Fruit fly (Drosophila melanogaster): ENCODE measurements around the gene Sgs1.

Sgs1 gene

dm6 chr2L:4907986-4908385, 29.2 kb upstream of the Sgs1 start (continued):
- TF ChIP-seq CG6854 (GFP tag; optimal IDR thresholded peaks at IDR 0.05) (no peak), CG7368 (GFP tag; optimal IDR thresholded peaks at IDR 0.05) (peak; percentile 38), Lpt (GFP tag; optimal IDR thresholded peaks at IDR 0.05) (peak; percentile 20), CG6808 (GFP tag; optimal IDR thresholded peaks at IDR 0.05) (no peak), net (GFP tag; optimal IDR thresholded peaks at IDR 0.05) (peak; percentile 74), Hr4 (GFP tag; optimal IDR thresholded peaks at IDR 0.05) (peak; percentile 76), Eip78C (GFP tag) (peak; percentile 89), fd59A (GFP tag; optimal IDR thresholded peaks at IDR 0.05) (no peak), CG10669 (GFP tag; optimal IDR thresholded peaks at IDR 0.05) (peak; percentile 8), dsx (GFP tag; optimal IDR thresholded peaks at IDR 0.05; ENCODE audit: poor library complexity, severe bottlenecking) (no peak), CG11294 (GFP tag; IDR thresholded peaks at IDR 0.05) (peak; percentile 66), CG4318 (GFP tag; optimal IDR thresholded peaks at IDR 0.05) (peak; percentile 24), vri (GFP tag; optimal IDR thresholded peaks at IDR 0.05) (no peak), eg (GFP tag; IDR thresholded peaks at IDR 0.05) (peak; percentile 91), Ets21C (GFP tag; optimal IDR thresholded peaks at IDR 0.05) (no peak), Hr38 (GFP tag; optimal IDR thresholded peaks at IDR 0.05) (no peak), CG16779 (tag; optimal IDR thresholded peaks at IDR 0.05) (peak; percentile 17), CG9139 (GFP tag; optimal IDR thresholded peaks at IDR 0.05) (no peak), CG11762 (GFP tag; optimal IDR thresholded peaks at IDR 0.05; ENCODE audit: insufficient read depth) (peak; percentile 33), Blimp-1 (GFP tag; optimal IDR thresholded peaks at IDR 0.05) (no peak), ss (GFP tag; optimal IDR thresholded peaks at IDR 0.05) (no peak), svp (GFP tag) (peak; percentile 59), fd85E (GFP tag; optimal IDR thresholded peaks at IDR 0.05) (no peak), Met (GFP tag; optimal IDR thresholded peaks at IDR 0.05) (no peak), CG8319 (GFP tag; optimal IDR thresholded peaks at IDR 0.05) (no peak), Sox102F (GFP tag; optimal IDR thresholded peaks at IDR 0.05) (no peak), CG6163 (GFP tag; IDR thresholded peaks at IDR 0.05) (peak; percentile 75; the same call in 2 of the 3 replicates), CG11902 (GFP tag; optimal IDR thresholded peaks at IDR 0.05) (no peak), acj6 (GFP tag; optimal IDR thresholded peaks at IDR 0.05) (no peak), salr (GFP tag; optimal IDR thresholded peaks at IDR 0.05) (peak in 1 of 2 experiments; percentile 43), achi (GFP tag; optimal IDR thresholded peaks at IDR 0.05) (peak; percentile 51), CG15336 (GFP tag; IDR thresholded peaks at IDR 0.05) (peak; percentile 92), CG1621 (tag; optimal IDR thresholded peaks at IDR 0.05) (no peak)

DNA sequence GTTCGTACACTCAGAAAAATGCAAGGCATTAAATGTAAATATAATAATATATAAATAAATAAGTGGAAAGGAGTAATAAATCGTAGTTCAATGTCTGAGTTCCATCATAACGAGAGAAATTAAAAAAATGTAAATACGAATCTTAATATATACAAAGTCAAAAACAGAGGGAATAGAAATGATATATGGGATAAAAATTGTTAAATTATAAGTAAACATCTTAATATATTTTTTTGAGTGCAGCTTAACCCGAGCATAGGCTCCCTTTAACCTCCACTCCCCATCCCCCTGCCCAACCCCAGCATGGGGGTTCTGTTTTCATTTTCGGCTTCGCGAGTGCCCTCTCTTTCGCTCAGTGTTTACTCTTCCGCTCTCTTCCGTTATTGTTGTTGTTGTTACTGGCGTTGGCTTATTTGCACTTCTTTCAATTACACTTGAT, 21.5 kb upstream of the Sgs1 start:
- TF ChIP-seq CG11294 (GFP tag; IDR thresholded peaks at IDR 0.05) = no peak
- peak; percentile 4 for TF ChIP-seq Hr4 (GFP tag; optimal IDR thresholded peaks at IDR 0.05)
- no peak for TF ChIP-seq Hr39 (GFP tag; optimal IDR thresholded peaks at IDR 0.05)
- TF ChIP-seq Ets96B (tag; optimal IDR thresholded peaks at IDR 0.05) = peak; percentile 56
- TF ChIP-seq CG10669 (GFP tag; optimal IDR thresholded peaks at IDR 0.05) = peak; percentile 30
- TF ChIP-seq fd85E (GFP tag; optimal IDR thresholded peaks at IDR 0.05) = no peak
- peak; percentile 57 for TF ChIP-seq acj6 (GFP tag; optimal IDR thresholded peaks at IDR 0.05)
- TF ChIP-seq Met (GFP tag; optimal IDR thresholded peaks at IDR 0.05) = peak; percentile 23
- peak; percentile 65 for TF ChIP-seq svp (GFP tag)
- TF ChIP-seq pdm3 (GFP tag; optimal IDR thresholded peaks at IDR 0.05) = no peak
- TF ChIP-seq spab (GFP tag; optimal IDR thresholded peaks at IDR 0.05) = peak; percentile 50
- no peak for TF ChIP-seq Smox (GFP tag; optimal IDR thresholded peaks at IDR 0.05)
- TF ChIP-seq dsx (GFP tag; optimal IDR thresholded peaks at IDR 0.05; ENCODE audit: poor library complexity, severe bottlenecking) = peak; percentile 53
- peak; percentile 45 for TF ChIP-seq CG4318 (GFP tag; optimal IDR thresholded peaks at IDR 0.05)
- no peak for TF ChIP-seq Ets21C (GFP tag; optimal IDR thresholded peaks at IDR 0.05)
- no peak for TF ChIP-seq Gug (GFP tag; IDR thresholded peaks at IDR 0.05)
- peak; percentile 9 for TF ChIP-seq CG11762 (GFP tag; optimal IDR thresholded peaks at IDR 0.05; ENCODE audit: insufficient read depth)
- TF ChIP-seq Eip75B (GFP tag; optimal IDR thresholded peaks at IDR 0.05) = no peak
- TF ChIP-seq CG7368 (GFP tag; optimal IDR thresholded peaks at IDR 0.05) = peak; percentile 34
- TF ChIP-seq eg (GFP tag; IDR thresholded peaks at IDR 0.05) = no peak
- peak; percentile 5 for TF ChIP-seq CG6276 (GFP tag; optimal IDR thresholded peaks at IDR 0.05)
- TF ChIP-seq CG8119 (GFP tag; IDR thresholded peaks at IDR 0.05) = peak; percentile 61
- peak; percentile 54 for TF ChIP-seq CG8632 (GFP tag; optimal IDR thresholded peaks at IDR 0.05)
- TF ChIP-seq achi (GFP tag; optimal IDR thresholded peaks at IDR 0.05) = peak; percentile 66
- no peak for TF ChIP-seq vri (GFP tag; optimal IDR thresholded peaks at IDR 0.05)
- TF ChIP-seq OdsH (GFP tag; optimal IDR thresholded peaks at IDR 0.05) = peak; percentile 62
- TF ChIP-seq topi (GFP tag; optimal IDR thresholded peaks at IDR 0.05) = peak; percentile 26
- peak; percentile 24 to 76 for TF ChIP-seq ss (GFP tag; optimal IDR thresholded peaks at IDR 0.05)
- TF ChIP-seq cyc (GFP tag; optimal IDR thresholded peaks at IDR 0.05) = no peak
- TF ChIP-seq CG15336 (GFP tag; IDR thresholded peaks at IDR 0.05) = 0 out of 2 replicates have a peak, but pooled peaks have one; percentile 33
- TF ChIP-seq CG32006 (GFP tag; optimal IDR thresholded peaks at IDR 0.05) = peak; percentile 67
- no peak for TF ChIP-seq salr (GFP tag; optimal IDR thresholded peaks at IDR 0.05)
- TF ChIP-seq lz (GFP tag; optimal IDR thresholded peaks at IDR 0.05) = no peak
- no peak for TF ChIP-seq Sox102F (GFP tag; optimal IDR thresholded peaks at IDR 0.05)
